Worm (Caenorhabditis elegans) whole organism, L4/young adult: ENCODE measurements around the gene ctsa-1.2.

ENCODE experiments used
- W03F9.2 ChIP-seq: fragments of 150-350 bp; optimal IDR thresholded peaks from 2 replicates; lab custom pipeline; 2014; ENCODE audit warnings: missing biosample characterization, missing genetic modification characterization
- dao-5 ChIP-seq: sonication (generic microtip); optimal IDR thresholded peaks from 2 replicates; lab custom pipeline; 2016; ENCODE audit warnings: missing genotype, missing genetic modification characterization, moderate library complexity, missing compliant biosample characterization
- him-1 ChIP-seq: sonication (generic microtip); optimal IDR thresholded peaks from 2 replicates; lab custom pipeline; 2016; ENCODE audit warnings: missing genotype, missing genetic modification reagents, missing genetic modification characterization, missing compliant biosample characterization

The ctsa-1.2 gene

DNA sequence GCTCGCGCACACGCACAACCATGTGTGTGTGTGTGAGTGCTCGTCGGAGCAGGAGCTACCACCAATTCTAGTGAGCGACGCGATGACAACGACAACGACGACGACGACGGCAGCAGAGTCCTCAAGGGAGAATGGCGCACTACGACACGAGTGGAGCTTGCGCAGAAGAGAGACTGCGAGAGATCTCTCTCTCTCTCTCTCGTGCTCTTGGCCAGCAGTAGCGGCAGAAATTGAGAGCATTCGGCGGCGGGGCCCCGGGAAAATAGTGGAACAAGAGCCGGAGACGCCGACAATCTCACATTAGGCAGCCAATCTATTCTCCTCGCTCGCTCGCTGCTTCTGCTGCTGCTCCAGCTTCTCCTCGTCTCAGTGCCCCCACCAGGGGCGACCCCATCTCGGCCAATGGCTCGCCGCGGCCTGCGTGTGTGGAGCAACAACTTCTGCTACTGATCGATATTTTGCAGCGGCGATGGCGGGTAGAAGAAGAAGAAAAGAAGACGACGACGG lies 7.7 kb downstream of the ctsa-1.2 start:
- TF ChIP-seq dao-5 (tag; lab: Kevin White, UChicago): no peak
- no peak for TF ChIP-seq W03F9.2
- TF ChIP-seq him-1 (tag; lab: Kevin White, UChicago): peak; percentile 91

DNA sequence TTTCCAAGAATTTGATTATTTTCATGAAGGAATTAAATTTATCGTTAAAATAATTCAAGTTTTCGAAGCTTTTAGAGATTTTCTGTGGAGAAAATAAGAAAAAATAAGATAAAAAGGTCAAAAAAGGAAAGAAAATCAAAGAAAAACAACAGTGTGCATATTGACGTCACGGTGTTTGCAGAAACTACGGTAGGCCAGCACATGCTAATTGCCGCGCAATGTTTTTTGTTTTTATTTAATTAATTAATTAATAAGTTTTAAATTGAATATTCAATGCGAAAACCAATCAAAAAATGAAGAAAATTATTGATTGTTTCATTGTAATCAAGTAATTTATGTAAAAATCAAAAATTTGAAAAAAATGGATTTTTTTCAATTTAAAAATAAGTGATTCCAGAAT lies 8.7 kb downstream of the ctsa-1.2 start:
- TF ChIP-seq dao-5 (tag; lab: Kevin White, UChicago): no peak
- TF ChIP-seq W03F9.2: no peak
- TF ChIP-seq him-1 (tag; lab: Kevin White, UChicago): no peak

DNA sequence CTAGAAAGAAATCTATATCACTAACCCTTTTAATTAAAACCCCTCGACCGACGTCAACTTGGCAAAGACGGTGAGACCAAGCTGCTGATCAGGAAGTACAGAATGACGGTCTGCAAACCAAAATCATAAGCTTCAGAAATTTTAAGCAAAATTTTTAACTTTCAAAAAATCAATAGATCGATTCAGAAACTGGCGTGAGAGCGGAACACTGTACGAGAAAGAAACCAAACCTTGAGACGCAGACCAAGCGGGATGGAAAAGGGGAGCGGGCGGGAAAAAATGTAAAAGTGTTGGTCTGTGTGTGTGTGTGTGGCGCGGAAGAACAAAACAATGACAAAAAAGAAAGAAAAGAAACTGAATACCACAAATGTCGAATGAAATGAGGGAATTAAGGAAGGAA lies 9.3 kb downstream of the ctsa-1.2 start, which contains the start of the genes F44E5.17 and gpb-1:
F44E5.17 (minus strand) TSS at position 101 of the 400 bp plus-strand sequence.
gpb-1 (minus strand) TSS at position 118 of the 400 bp plus-strand sequence.
- TF ChIP-seq W03F9.2 (no peak), dao-5 (tag; lab: Kevin White, UChicago) (no peak), him-1 (tag; lab: Kevin White, UChicago) (no peak)

DNA sequence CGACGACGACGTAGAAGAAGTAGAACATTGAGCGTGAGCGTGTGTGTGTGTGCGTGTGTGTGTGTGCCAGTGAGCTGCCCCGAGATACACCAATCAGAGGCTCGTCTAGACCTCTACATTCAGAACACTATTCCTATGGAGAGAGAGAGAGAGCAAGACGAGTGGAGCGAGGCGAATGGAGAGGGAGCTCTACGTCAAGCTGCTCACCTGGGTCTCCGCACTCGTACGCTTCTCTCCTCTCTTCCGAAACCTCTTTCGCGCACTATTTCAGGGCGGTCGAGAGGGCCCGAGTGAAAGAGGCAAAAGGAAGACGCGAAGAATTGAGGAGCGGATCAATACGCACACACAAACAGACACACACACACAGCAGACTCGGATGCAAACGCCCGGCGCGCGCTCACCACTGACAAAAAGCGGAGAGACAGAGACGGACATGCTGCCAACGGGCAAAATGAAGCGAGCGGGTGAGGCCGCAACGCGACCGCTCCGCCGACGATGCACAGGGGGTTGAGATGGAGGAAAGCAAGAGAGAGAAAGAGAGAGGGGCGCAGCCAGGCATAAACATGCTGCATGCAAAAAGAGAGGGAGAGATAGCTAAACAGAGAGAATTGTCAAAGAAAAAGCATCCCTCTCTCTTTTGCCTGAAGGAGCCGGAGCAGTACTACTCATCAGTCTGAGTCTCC lies 10.5 kb downstream of the ctsa-1.2 start:
- TF ChIP-seq dao-5 (tag; lab: Kevin White, UChicago) (peak; percentile 82), W03F9.2 (peak; percentile 17), him-1 (tag; lab: Kevin White, UChicago) (peak; percentile 93)

DNA sequence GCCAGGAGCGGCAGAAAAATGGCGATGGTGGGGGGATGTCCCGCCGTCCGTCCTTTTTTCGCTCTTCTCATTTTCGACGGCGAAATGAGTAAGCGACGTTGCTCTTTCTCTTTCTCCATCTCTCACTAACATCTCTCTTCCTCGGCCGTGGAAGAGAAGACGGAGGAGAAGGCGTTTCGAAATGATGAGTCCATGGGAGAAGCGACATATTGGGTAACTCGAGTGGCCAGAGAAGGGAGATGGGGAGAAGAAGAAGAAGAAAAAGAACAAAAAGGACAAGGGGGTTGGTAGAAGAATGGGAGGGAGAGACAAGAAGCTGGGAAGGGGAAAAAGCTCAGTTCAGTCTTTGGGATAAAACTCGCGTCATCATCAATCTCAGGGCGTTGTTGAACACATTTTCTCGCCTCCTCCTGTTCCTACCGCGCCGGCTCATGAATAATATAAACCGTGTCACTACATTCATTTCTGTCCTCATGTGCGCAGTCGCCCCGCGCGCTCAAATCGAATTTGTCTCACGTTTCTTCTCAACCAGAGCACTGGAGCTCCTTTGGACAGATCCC lies 12.5 kb downstream of the ctsa-1.2 start:
- peak; percentile 76 for TF ChIP-seq him-1 (tag; lab: Kevin White, UChicago)
- no peak for TF ChIP-seq W03F9.2
- TF ChIP-seq dao-5 (tag; lab: Kevin White, UChicago): no peak

- TF ChIP-seq him-1 (tag; lab: Kevin White, UChicago): no peak
- TF ChIP-seq dao-5 (tag; lab: Kevin White, UChicago): no peak
- no peak for TF ChIP-seq W03F9.2
Measured at ce11 chrII:11753186-11753585, 14.0 kb downstream of the ctsa-1.2 start.

DNA sequence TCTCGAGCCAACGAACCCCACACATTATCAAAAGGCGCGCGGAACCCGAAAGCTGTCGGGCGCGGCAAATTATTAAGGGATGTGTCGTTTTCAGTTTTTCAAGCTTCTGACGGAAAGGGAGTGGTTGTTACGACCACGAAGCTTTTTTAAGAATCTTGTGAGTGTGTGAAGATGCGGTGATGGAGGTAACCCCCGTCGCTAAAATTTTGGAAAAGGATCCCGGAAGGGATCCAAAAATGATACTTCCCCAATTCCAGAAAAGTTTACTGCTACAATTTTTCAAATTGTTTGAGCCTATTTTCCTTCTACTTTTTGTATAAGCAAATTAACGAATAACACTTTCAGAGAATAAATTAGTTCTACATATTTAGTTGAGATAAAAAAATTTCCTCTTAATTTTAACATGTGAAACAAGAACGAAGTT lies 17.5 kb downstream of the ctsa-1.2 start:
- peak; percentile 87 for TF ChIP-seq W03F9.2
- peak; percentile 13 for TF ChIP-seq him-1 (tag; lab: Kevin White, UChicago)
- TF ChIP-seq dao-5 (tag; lab: Kevin White, UChicago): no peak

ce11 chrII:11759277-11759676 lies 20.1 kb downstream of the ctsa-1.2 start, which contains the start of the genes F44E5.4 and F44E5.5:
Gene F44E5.4, minus strand, starts transcription at chrII:11759311.
Gene F44E5.5, plus strand, starts transcription at chrII:11759662.
- peak; percentile 35 for TF ChIP-seq him-1 (tag; lab: Kevin White, UChicago)

DNA sequence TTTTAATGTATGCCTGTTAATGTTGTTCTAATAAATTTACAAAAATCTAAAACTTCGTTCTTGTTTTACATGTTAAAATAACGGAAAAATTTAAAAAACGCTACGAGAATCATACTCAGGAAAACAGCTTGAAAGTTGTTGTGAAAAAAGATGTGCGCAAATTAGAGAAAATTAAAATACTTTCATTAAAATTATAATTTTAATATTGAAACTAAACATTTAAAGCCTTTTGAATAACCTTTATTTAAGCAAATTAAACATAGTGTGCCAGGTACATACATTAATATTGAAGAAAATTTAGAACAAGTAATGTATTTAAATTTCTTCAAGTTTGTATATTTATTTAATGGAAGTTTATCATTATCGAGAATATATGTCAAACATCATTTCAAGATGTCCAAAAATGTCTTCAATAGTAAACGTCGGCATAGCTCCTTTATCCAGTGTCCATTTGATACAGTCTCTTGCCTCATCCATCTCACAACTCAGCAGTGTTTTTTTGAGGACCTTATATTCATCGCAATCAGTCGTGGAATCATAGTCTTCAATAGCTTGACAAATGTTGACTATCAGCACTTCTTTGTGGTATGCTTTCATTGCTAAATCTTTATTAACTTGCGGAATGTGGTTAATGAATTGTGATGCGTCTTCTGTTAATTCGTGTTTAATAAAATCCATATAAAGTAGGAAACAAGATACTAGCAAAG lies 22.8 kb downstream of the ctsa-1.2 start:
- no peak for TF ChIP-seq him-1 (tag; lab: Kevin White, UChicago)
- peak; percentile 92 for TF ChIP-seq W03F9.2

DNA sequence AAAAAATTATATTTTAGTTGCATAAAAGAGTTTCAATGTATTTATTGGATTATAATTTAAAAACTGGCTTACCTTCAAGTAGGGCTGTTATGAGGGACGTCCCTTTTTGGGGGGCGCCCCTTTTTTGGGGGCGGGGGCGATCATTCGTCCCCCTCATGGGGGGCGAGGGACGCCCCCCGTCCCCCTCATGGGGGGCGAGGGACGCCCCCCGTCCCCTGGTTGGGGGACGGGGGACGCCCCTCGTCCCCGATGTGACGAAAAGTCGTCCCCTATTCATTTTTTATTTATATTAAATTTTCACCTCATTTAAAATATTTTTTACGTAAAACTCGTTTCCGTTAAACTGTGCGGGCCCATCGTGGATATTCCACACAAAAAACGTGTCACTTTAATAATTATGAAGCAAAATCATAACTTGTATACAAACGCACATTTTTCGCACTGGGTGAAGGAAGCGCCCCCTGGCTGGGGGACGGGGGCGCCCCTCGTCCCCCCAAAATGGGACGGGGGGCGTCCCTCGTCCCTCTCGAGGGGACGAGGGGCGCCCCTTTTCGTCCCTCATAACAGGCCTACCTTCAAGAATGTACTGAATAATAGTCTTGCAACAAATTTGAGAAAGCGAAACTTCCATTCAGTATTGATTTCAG lies 26.5 kb downstream of the ctsa-1.2 start:
- no peak for TF ChIP-seq him-1 (tag; lab: Kevin White, UChicago)
- no peak for TF ChIP-seq W03F9.2
- no peak for TF ChIP-seq dao-5 (tag; lab: Kevin White, UChicago)

DNA sequence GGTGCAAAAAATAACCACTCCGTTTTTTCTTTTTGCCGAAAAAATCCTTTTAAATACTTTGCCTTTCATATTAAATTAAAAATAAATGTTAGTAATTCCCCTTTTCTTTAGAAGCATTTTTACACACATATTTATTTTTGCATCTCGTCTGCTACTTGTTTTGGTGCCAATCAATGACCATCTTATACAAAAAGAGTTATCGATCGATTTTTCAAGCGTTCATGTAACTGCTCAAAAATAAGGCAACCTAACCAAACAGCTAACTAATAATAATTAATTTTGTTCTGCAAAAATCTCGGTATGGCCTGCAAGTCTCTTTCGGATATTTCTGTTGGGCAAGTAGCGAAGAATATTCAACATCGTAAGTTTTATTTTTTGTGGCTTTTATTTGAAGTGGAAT lies 27.3 kb downstream of the ctsa-1.2 start, which contains the start of gene F44E5.2:
F44E5.2 (plus strand) TSS at position 301 of the 400 bp plus-strand sequence.
- TF ChIP-seq dao-5 (tag; lab: Kevin White, UChicago) (no peak), W03F9.2 (no peak), him-1 (tag; lab: Kevin White, UChicago) (no peak)

DNA sequence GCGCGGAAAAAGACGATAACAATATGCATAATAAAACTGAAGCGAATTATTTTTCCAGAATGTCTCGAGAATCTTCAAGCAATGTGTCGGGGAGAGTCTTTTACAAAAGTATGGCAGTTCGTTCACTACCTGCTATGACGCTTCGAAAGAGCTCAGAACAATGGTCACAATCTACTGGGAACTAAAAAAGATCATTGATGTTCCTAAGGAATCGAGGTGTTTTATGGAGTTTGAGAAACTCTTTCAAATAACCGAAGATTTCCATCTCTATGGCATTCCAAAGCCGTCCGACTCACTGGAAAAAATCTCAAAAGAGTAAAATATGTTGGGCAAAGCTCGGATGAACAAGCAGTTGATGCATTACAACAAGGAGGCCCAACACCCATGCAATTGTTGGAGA lies 33.2 kb downstream of the ctsa-1.2 start, which contains the start of gene F44E5.15:
F44E5.15 (plus strand) TSS at position 301 of the 400 bp plus-strand sequence.
- no peak for TF ChIP-seq him-1 (tag; lab: Kevin White, UChicago)
- TF ChIP-seq dao-5 (tag; lab: Kevin White, UChicago): no peak
- no peak for TF ChIP-seq W03F9.2

ce11 chrII:11774218-11774617 lies 35.1 kb downstream of the ctsa-1.2 start, which contains the start of gene F44E5.1:
Gene F44E5.1, minus strand, starts transcription at chrII:11774559.
- TF ChIP-seq W03F9.2 (no peak), him-1 (tag; lab: Kevin White, UChicago) (no peak), dao-5 (tag; lab: Kevin White, UChicago) (no peak)
